Fruit fly (Drosophila melanogaster): ENCODE data around the gene CAH2.

CAH2 gene

DNA sequence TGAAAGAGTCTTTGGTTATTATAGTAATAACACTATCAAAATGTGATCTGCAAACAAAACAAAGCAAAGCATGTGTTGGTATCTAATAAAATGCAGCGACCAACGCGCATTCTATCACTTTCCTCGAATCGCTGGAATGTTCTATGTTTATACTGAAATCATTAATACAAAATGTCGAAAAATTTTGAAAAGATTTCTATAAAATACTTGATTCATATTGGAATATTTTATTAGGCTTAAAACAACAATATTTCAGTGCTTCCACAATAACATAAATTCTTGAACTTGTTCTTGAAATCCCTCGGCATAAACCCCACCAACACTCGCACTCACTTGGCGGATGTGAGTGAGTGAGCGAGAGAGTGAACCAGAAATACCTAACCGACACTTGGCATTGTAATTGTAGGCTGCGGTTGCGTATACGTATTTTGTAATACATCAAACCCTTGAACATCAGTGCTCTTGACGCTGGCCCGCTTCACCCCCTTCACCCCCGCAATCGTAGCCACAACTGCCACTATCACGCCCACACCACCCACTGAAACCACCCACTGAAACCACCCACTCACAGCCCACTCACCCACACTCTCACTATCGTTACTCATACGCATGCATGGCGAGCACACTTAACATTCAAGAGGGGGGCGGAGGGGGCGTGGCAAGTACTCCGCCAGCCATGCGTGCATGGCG lies 45.7 kb downstream of the CAH2 start (continued):
- no peak for TF ChIP-seq CG12942 (GFP tag; optimal IDR thresholded peaks at IDR 0.05)
- no peak for TF ChIP-seq shn (GFP tag; optimal IDR thresholded peaks at IDR 0.05)
- TF ChIP-seq CG1529 (GFP tag; optimal IDR thresholded peaks at IDR 0.05) = no peak
- no peak; the same call in 2 of the 3 replicates for TF ChIP-seq CG34422 (GFP tag; IDR thresholded peaks at IDR 0.05)
- no peak for TF ChIP-seq HmgZ (tag; optimal IDR thresholded peaks at IDR 0.05)
- peak; percentile 48 for TF ChIP-seq nmo (GFP tag; optimal IDR thresholded peaks at IDR 0.05)
- TF ChIP-seq HLH54F (GFP tag; optimal IDR thresholded peaks at IDR 0.05) = no peak
- TF ChIP-seq sr (GFP tag; IDR thresholded peaks at IDR 0.05) = peak; percentile 79
- no peak for TF ChIP-seq CG31365 (tag; optimal IDR thresholded peaks at IDR 0.05)
- no peak for TF ChIP-seq odd (GFP tag; optimal IDR thresholded peaks at IDR 0.05)
- no peak for TF ChIP-seq p53 (GFP tag; optimal IDR thresholded peaks at IDR 0.05)
- no peak for TF ChIP-seq CG11723 (GFP tag; optimal IDR thresholded peaks at IDR 0.05)
- TF ChIP-seq CG11085 (GFP tag; IDR thresholded peaks at IDR 0.05) = no peak
- no peak for TF ChIP-seq btn (GFP tag; optimal IDR thresholded peaks at IDR 0.05)
- peak; percentile 46 for TF ChIP-seq Hmr (GFP tag; optimal IDR thresholded peaks at IDR 0.05)
- no peak for TF ChIP-seq ems (GFP tag; optimal IDR thresholded peaks at IDR 0.05)
- no peak for TF ChIP-seq CG14667 (GFP tag; IDR thresholded peaks at IDR 0.05)
- TF ChIP-seq CG32772 (GFP tag; IDR thresholded peaks at IDR 0.05) = no peak
- TF ChIP-seq Hr3 (GFP tag; optimal IDR thresholded peaks at IDR 0.05) = no peak
- no peak for TF ChIP-seq ttk (GFP tag; IDR thresholded peaks at IDR 0.05)
- no peak for TF ChIP-seq jumu (GFP tag; optimal IDR thresholded peaks at IDR 0.05)
- TF ChIP-seq BtbVII (GFP tag; optimal IDR thresholded peaks at IDR 0.05) = peak; percentile 7
- TF ChIP-seq E2f2 (GFP tag; IDR thresholded peaks at IDR 0.05) = peak; percentile 31; the same call in 1 of the 2 replicates
- no peak for TF ChIP-seq pros (GFP tag; optimal IDR thresholded peaks at IDR 0.05)
- no peak for TF ChIP-seq CG42726 (GFP tag; IDR thresholded peaks at IDR 0.05; ENCODE audit: partially characterized antibody)
- TF ChIP-seq Drgx (GFP tag; IDR thresholded peaks at IDR 0.05) = peak; percentile 18; the same call in 1 of the 2 replicates
- no peak for TF ChIP-seq CG2116 (GFP tag; optimal IDR thresholded peaks at IDR 0.05)
- no peak for TF ChIP-seq az2 (GFP tag; optimal IDR thresholded peaks at IDR 0.05)
- TF ChIP-seq phol (tag; optimal IDR thresholded peaks at IDR 0.05) = peak; percentile 41
- TF ChIP-seq z (GFP tag; IDR thresholded peaks at IDR 0.05) = no peak
- TF ChIP-seq chinmo (GFP tag; IDR thresholded peaks at IDR 0.05; ENCODE audit: partially characterized antibody) = peak; percentile 77; the same call in 2 of the 4 replicates
- TF ChIP-seq ac (GFP tag; optimal IDR thresholded peaks at IDR 0.05) = no peak
- no peak for TF ChIP-seq CG12744 (GFP tag; optimal IDR thresholded peaks at IDR 0.05)
- TF ChIP-seq B-H1 (GFP tag; IDR thresholded peaks at IDR 0.05) = no peak; the same call in 2 of the 3 replicates
- no peak for TF ChIP-seq Meics (GFP tag; optimal IDR thresholded peaks at IDR 0.05)
- no peak for TF ChIP-seq maf-S (GFP tag; optimal IDR thresholded peaks at IDR 0.05)
- TF ChIP-seq zen2 (GFP tag; IDR thresholded peaks at IDR 0.05; ENCODE audit: partially characterized antibody) = no peak
- TF ChIP-seq fd64A (GFP tag; optimal IDR thresholded peaks at IDR 0.05) = no peak
- no peak for TF ChIP-seq CG4854 (GFP tag; optimal IDR thresholded peaks at IDR 0.05)
- no peak for TF ChIP-seq hb (GFP tag; IDR thresholded peaks at IDR 0.05; ENCODE audit: partially characterized antibody)
- no peak for TF ChIP-seq tx (GFP tag; optimal IDR thresholded peaks at IDR 0.05)
- peak; percentile 46 for TF ChIP-seq CG8924 (tag; optimal IDR thresholded peaks at IDR 0.05)
- no peak for TF ChIP-seq Atf-2 (GFP tag; optimal IDR thresholded peaks at IDR 0.05)
- no peak for TF ChIP-seq Dfd (GFP tag; optimal IDR thresholded peaks at IDR 0.05)
- peak; percentile 58 for TF ChIP-seq CG17328 (GFP tag; IDR thresholded peaks at IDR 0.05)
- no peak for TF ChIP-seq CG8478 (optimal IDR thresholded peaks at IDR 0.05)
- TF ChIP-seq gsb (GFP tag; IDR thresholded peaks at IDR 0.05) = peak; percentile 35; the same call in 1 of the 2 replicates
- no peak for TF ChIP-seq jing (GFP tag; optimal IDR thresholded peaks at IDR 0.05)
- TF ChIP-seq zfh1 (GFP tag; IDR thresholded peaks at IDR 0.05) = peak; percentile 64
- TF ChIP-seq salm (tag; optimal IDR thresholded peaks at IDR 0.05) = no peak
- TF ChIP-seq sens (GFP tag) = peak; percentile 19
- no peak for TF ChIP-seq emc (GFP tag; optimal IDR thresholded peaks at IDR 0.05)
